Worm (Caenorhabditis elegans) whole organism, L1 larva: Measurements from ENCODE around the gene dnbp-1.

Experiments
- aly-2 ChIP-seq: fragments of 150-350 bp; optimal IDR thresholded peaks from 2 replicates; lab custom pipeline; 2014; ENCODE audit warnings: missing biosample characterization, missing genetic modification characterization
- blmp-1 ChIP-seq: fragments of 150-350 bp; optimal IDR thresholded peaks from 2 replicates; lab custom pipeline; 2014; ENCODE audit warnings: missing biosample characterization, missing genetic modification characterization
- ceh-82 ChIP-seq, 3 experiments: fragments of 150-350 bp in 1 of 3; sonication (generic microtip) in 2 of 3; optimal IDR thresholded peaks; 2 replicates each; lab custom pipeline; 2014 to 2017; ENCODE audit warnings: missing biosample characterization in 3 of 3, missing genetic modification characterization in 3 of 3
- fkh-10 ChIP-seq: sonication (generic microtip); optimal IDR thresholded peaks from 2 replicates; lab custom pipeline; 2017; ENCODE audit warnings: missing biosample characterization, missing genetic modification reagents, missing genetic modification characterization
- jun-1 ChIP-seq: fragments of 150-350 bp; optimal IDR thresholded peaks from 2 replicates; lab custom pipeline; 2014; ENCODE audit warnings: missing biosample characterization, missing genetic modification reagents, missing genetic modification characterization
- lin-35 ChIP-seq, 2 experiments: fragments of 150-350 bp; optimal IDR thresholded peaks; 2 replicates each; lab custom pipeline; 2014; ENCODE audit warnings: missing biosample characterization in 2 of 2, missing genetic modification characterization in 2 of 2, missing genetic modification reagents in 2 of 2
- nhr-12 ChIP-seq: sonication (generic microtip); optimal IDR thresholded peaks from 2 replicates; lab custom pipeline; 2017; ENCODE audit warnings: missing biosample characterization, missing genetic modification characterization
- nhr-237 ChIP-seq: fragments of 150-350 bp; optimal IDR thresholded peaks from 2 replicates; lab custom pipeline; 2014; ENCODE audit warnings: missing biosample characterization, missing genetic modification characterization
- nhr-77 ChIP-seq: fragments of 150-350 bp; optimal IDR thresholded peaks from 2 replicates; lab custom pipeline; 2014; ENCODE audit warnings: missing biosample characterization, missing genetic modification characterization
- nhr-84 ChIP-seq: sonication (generic microtip); optimal IDR thresholded peaks from 2 replicates; lab custom pipeline; 2017; ENCODE audit warnings: missing biosample characterization, missing genetic modification characterization
- pqm-1 ChIP-seq: sonication (generic microtip); optimal IDR thresholded peaks from 3 replicates; lab custom pipeline; 2017; ENCODE audit warnings: missing biosample characterization, missing genetic modification characterization
- swsn-7 ChIP-seq: sonication (generic microtip); optimal IDR thresholded peaks from 2 replicates; lab custom pipeline; 2016; ENCODE audit warnings: missing genetic modification characterization, missing compliant biosample characterization
- unc-30 ChIP-seq: sonication (generic microtip); optimal IDR thresholded peaks from 2 replicates; lab custom pipeline; 2017; ENCODE audit warnings: missing biosample characterization, missing genetic modification characterization
- ztf-11 ChIP-seq, 2 experiments: sonication (generic microtip); optimal IDR thresholded peaks; 2 replicates each; lab custom pipeline; 2016 to 2017; ENCODE audit warnings: missing genetic modification characterization in 2 of 2, missing biosample characterization in 1 of 2, missing compliant biosample characterization in 1 of 2

DNA sequence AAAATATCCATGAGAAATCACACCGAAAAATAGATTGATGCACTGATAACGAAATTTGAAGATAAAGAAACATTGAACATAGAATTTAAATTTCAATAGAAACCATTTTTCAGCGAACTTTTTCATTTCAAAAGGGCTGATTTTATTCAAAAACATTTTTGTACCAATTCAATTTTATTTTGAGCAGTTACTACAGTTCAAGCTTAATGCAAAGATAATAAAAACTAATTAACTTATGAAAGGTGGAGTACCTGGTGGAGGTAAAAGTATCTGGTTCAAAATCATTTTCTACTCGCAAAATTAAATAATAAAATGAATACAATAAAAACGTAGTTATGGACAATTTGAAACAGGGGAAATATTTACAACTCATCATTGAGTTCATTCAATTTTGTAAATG, 4.4 kb upstream of the dnbp-1 start, which contains the start of gene tor-2:
- TF ChIP-seq swsn-7 (tag; lab: Kevin White, UChicago) (no peak), nhr-77 (tag; lab: Kevin White, UChicago) (no peak), blmp-1 (tag; lab: Kevin White, UChicago) (no peak), nhr-237 (no peak), nhr-12 (tag; lab: Kevin White, UChicago) (no peak), fkh-10 (GFP tag; lab: Kevin White, UChicago) (no peak), nhr-84 (tag; lab: Kevin White, UChicago) (no peak), ceh-82 (tag; optimal IDR thresholded peaks at IDR 0.05; lab: Kevin White, UChicago) (no peak), unc-30 (no peak), ztf-11 (tag; optimal IDR thresholded peaks at IDR 0.05; lab: Kevin White, UChicago) (no peak), lin-35 (GFP tag; optimal IDR thresholded peaks at IDR 0.05; lab: Kevin White, UChicago) (no peak), pqm-1 (no peak), jun-1 (tag; lab: Kevin White, UChicago) (no peak), aly-2 (tag; lab: Kevin White, UChicago) (no peak)
